Fruit fly (Drosophila melanogaster) whole organism, prepupa: ENCODE data around the gene htt.

Experiments
- CG10631 ChIP-seq: fragments of 200-800 bp; sonication (Bioruptor generic); optimal IDR thresholded peaks from 2 replicates; lab custom pipeline; 2016; ENCODE audit warnings: missing biosample characterization, missing genetic modification characterization
- CG10669 ChIP-seq: fragments of 200-800 bp; sonication (Bioruptor generic); optimal IDR thresholded peaks from 3 replicates; lab custom pipeline; 2018; ENCODE audit warnings: missing biosample characterization, mild to moderate bottlenecking, missing genetic modification characterization, moderate library complexity
- CG11294 ChIP-seq: fragments of 200-800 bp; sonication (Bioruptor generic); IDR thresholded peaks from 2 replicates; pipeline ENCODE4 v1.3.6; 2022; ENCODE audit warnings: missing biosample characterization, missing genetic modification characterization
- CG11902 ChIP-seq: fragments of 200-800 bp; sonication (Bioruptor generic); optimal IDR thresholded peaks from 3 replicates; lab custom pipeline; 2016; ENCODE audit warnings: missing biosample characterization, missing genetic modification characterization
- CG3032 ChIP-seq: fragments of 200-800 bp; optimal IDR thresholded peaks from 2 replicates; lab custom pipeline; 2019; ENCODE audit warnings: missing biosample characterization, mild to moderate bottlenecking, missing genetic modification characterization, moderate library complexity
- CG31627 ChIP-seq: fragments of 200-800 bp; sonication (Bioruptor generic); optimal IDR thresholded peaks from 3 replicates; lab custom pipeline; 2016; ENCODE audit warnings: missing biosample characterization, missing genetic modification characterization
- CG32006 ChIP-seq: fragments of 200-800 bp; sonication (Bioruptor generic); optimal IDR thresholded peaks from 3 replicates; lab custom pipeline; 2017; ENCODE audit warnings: missing biosample characterization, mild to moderate bottlenecking, missing genetic modification characterization
- CG34406 ChIP-seq: fragments of 200-800 bp; sonication (Bioruptor generic); optimal IDR thresholded peaks from 3 replicates; lab custom pipeline; 2016; ENCODE audit warnings: missing biosample characterization, missing genetic modification characterization
- CG4318 ChIP-seq: fragments of 200-800 bp; sonication (Bioruptor generic); optimal IDR thresholded peaks from 3 replicates; lab custom pipeline; 2017; ENCODE audit warnings: missing biosample characterization, mild to moderate bottlenecking, missing genetic modification characterization
- CG6163 ChIP-seq: fragments of 200-800 bp; sonication (Bioruptor generic); IDR thresholded peaks from 3 replicates; pipeline ENCODE4 v1.3.6; 2022; ENCODE audit warnings: missing biosample characterization, missing genetic modification characterization
- CG6276 ChIP-seq: fragments of 200-800 bp; sonication (Bioruptor generic); optimal IDR thresholded peaks from 2 replicates; lab custom pipeline; 2017; ENCODE audit warnings: missing biosample characterization, mild to moderate bottlenecking, missing genetic modification characterization
- CG6808 ChIP-seq: fragments of 200-800 bp; sonication (Bioruptor generic); optimal IDR thresholded peaks from 3 replicates; lab custom pipeline; 2017; ENCODE audit warnings: missing biosample characterization, missing genetic modification characterization, mild to moderate bottlenecking, moderate library complexity, missing genetic modification reagents
- CG6854 ChIP-seq: fragments of 200-800 bp; sonication (Bioruptor generic); optimal IDR thresholded peaks from 2 replicates; lab custom pipeline; 2017; ENCODE audit warnings: missing biosample characterization, mild to moderate bottlenecking, missing genetic modification characterization
- CG7368 ChIP-seq: fragments of 200-800 bp; sonication (Bioruptor generic); optimal IDR thresholded peaks from 3 replicates; lab custom pipeline; 2016; ENCODE audit warnings: missing biosample characterization, missing genetic modification characterization
- CG8119 ChIP-seq: fragments of 200-800 bp; sonication (Bioruptor generic); IDR thresholded peaks from 3 replicates; pipeline ENCODE4 v1.3.6; 2022; ENCODE audit warnings: missing biosample characterization, missing genetic modification characterization
- CG8319 ChIP-seq: fragments of 200-800 bp; sonication (Bioruptor generic); optimal IDR thresholded peaks from 3 replicates; lab custom pipeline; 2016; ENCODE audit warnings: missing biosample characterization, missing genetic modification characterization
- Eip75B ChIP-seq: fragments of 200-800 bp; sonication (Bioruptor generic); optimal IDR thresholded peaks from 3 replicates; lab custom pipeline; 2016; ENCODE audit warnings: missing biosample characterization, missing genetic modification characterization
- Eip93F ChIP-seq: fragments of 200-800 bp; sonication (Bioruptor generic); optimal IDR thresholded peaks from 2 replicates; lab custom pipeline; 2016; ENCODE audit warnings: missing biosample characterization, mild to moderate bottlenecking, missing genetic modification characterization
- Ets21C ChIP-seq: fragments of 200-800 bp; sonication (Bioruptor generic); optimal IDR thresholded peaks from 3 replicates; lab custom pipeline; 2016; ENCODE audit warnings: missing biosample characterization, missing genetic modification characterization
- Gug ChIP-seq: fragments of 200-800 bp; sonication (Bioruptor generic); IDR thresholded peaks from 2 replicates; pipeline ENCODE4 v1.3.6; 2022; ENCODE audit warnings: missing biosample characterization, missing genetic modification characterization
- Hr39 ChIP-seq: fragments of 200-800 bp; sonication (Bioruptor generic); optimal IDR thresholded peaks from 2 replicates; lab custom pipeline; 2016; ENCODE audit warnings: missing biosample characterization, missing genetic modification characterization
- Hr4 ChIP-seq: fragments of 200-800 bp; sonication (Bioruptor generic); optimal IDR thresholded peaks from 3 replicates; lab custom pipeline; 2016; ENCODE audit warnings: missing biosample characterization, missing genetic modification characterization
- Met ChIP-seq: fragments of 200-800 bp; sonication (Bioruptor generic); optimal IDR thresholded peaks from 3 replicates; lab custom pipeline; 2016; ENCODE audit warnings: missing biosample characterization, missing genetic modification characterization
- Smox ChIP-seq: fragments of 200-800 bp; sonication (Bioruptor generic); optimal IDR thresholded peaks from 3 replicates; lab custom pipeline; 2016; ENCODE audit warnings: missing biosample characterization, missing genetic modification characterization
- Sox102F ChIP-seq: fragments of 200-800 bp; sonication (Bioruptor generic); optimal IDR thresholded peaks from 2 replicates; lab custom pipeline; 2016; ENCODE audit warnings: missing biosample characterization, mild to moderate bottlenecking, missing genetic modification characterization
- Sox14 ChIP-seq: fragments of 200-800 bp; sonication (Bioruptor generic); optimal IDR thresholded peaks from 3 replicates; lab custom pipeline; 2016; ENCODE audit warnings: missing biosample characterization, missing genetic modification characterization
- Sox15 ChIP-seq: fragments of 200-800 bp; sonication (Bioruptor generic); optimal IDR thresholded peaks from 3 replicates; lab custom pipeline; 2016; ENCODE audit warnings: missing biosample characterization, missing genetic modification characterization
- achi ChIP-seq: fragments of 200-800 bp; sonication (Bioruptor generic); optimal IDR thresholded peaks from 3 replicates; lab custom pipeline; 2016; ENCODE audit warnings: missing biosample characterization, missing genetic modification characterization
- acj6 ChIP-seq: fragments of 200-800 bp; sonication (Bioruptor generic); optimal IDR thresholded peaks from 3 replicates; lab custom pipeline; 2016; ENCODE audit warnings: missing biosample characterization, missing genetic modification characterization
- cyc ChIP-seq: fragments of 200-800 bp; sonication (Bioruptor generic); optimal IDR thresholded peaks from 3 replicates; lab custom pipeline; 2016; ENCODE audit warnings: missing biosample characterization, missing genetic modification characterization
- dac ChIP-seq: fragments of 200-800 bp; sonication (Bioruptor generic); optimal IDR thresholded peaks from 2 replicates; lab custom pipeline; 2017; ENCODE audit warnings: missing biosample characterization, mild to moderate bottlenecking, missing genetic modification characterization
- dsx ChIP-seq: fragments of 200-800 bp; optimal IDR thresholded peaks from 3 replicates; lab custom pipeline; 2019; ENCODE audit warnings: missing biosample characterization, mild to moderate bottlenecking, missing genetic modification characterization, moderate library complexity; ENCODE audit not compliant: poor library complexity, severe bottlenecking
- eg ChIP-seq: fragments of 200-800 bp; sonication (Bioruptor generic); IDR thresholded peaks from 3 replicates; pipeline ENCODE4 v1.3.6; 2022; ENCODE audit warnings: missing biosample characterization, missing genetic modification characterization
- esn ChIP-seq: fragments of 200-800 bp; sonication (Bioruptor generic); optimal IDR thresholded peaks from 2 replicates; lab custom pipeline; 2016; ENCODE audit warnings: missing biosample characterization, mild to moderate bottlenecking, missing genetic modification characterization, moderate library complexity
- fd59A ChIP-seq: fragments of 200-800 bp; sonication (Bioruptor generic); optimal IDR thresholded peaks from 2 replicates; lab custom pipeline; 2017; ENCODE audit warnings: missing biosample characterization, mild to moderate bottlenecking, missing genetic modification characterization, missing genetic modification reagents
- fd85E ChIP-seq: fragments of 200-800 bp; sonication (Bioruptor generic); optimal IDR thresholded peaks from 3 replicates; lab custom pipeline; 2016; ENCODE audit warnings: missing biosample characterization, missing genetic modification characterization
- fkh ChIP-seq: fragments of 200-800 bp; sonication (Bioruptor generic); optimal IDR thresholded peaks from 3 replicates; lab custom pipeline; 2017; ENCODE audit warnings: missing biosample characterization, mild to moderate bottlenecking, missing genetic modification characterization, moderate library complexity
- lz ChIP-seq: fragments of 200-800 bp; sonication (Bioruptor generic); optimal IDR thresholded peaks from 3 replicates; lab custom pipeline; 2016; ENCODE audit warnings: missing biosample characterization, missing genetic modification characterization
- net ChIP-seq: fragments of 200-800 bp; sonication (Bioruptor generic); optimal IDR thresholded peaks from 3 replicates; lab custom pipeline; 2016; ENCODE audit warnings: missing biosample characterization, missing genetic modification characterization
- pdm3 ChIP-seq: fragments of 200-800 bp; sonication (Bioruptor generic); optimal IDR thresholded peaks from 3 replicates; lab custom pipeline; 2016; ENCODE audit warnings: missing biosample characterization, missing genetic modification characterization
- salr ChIP-seq, 2 experiments: fragments of 200-800 bp; sonication (Bioruptor generic); optimal IDR thresholded peaks; 3 replicates each; lab custom pipeline; 2016 to 2018; ENCODE audit warnings: missing biosample characterization in 2 of 2, missing genetic modification characterization in 2 of 2, mild to moderate bottlenecking in 1 of 2
- ss ChIP-seq, 2 experiments: fragments of 200-800 bp; sonication (Bioruptor generic); optimal IDR thresholded peaks; 2 replicates in 1 of 2; 3 replicates in 1 of 2; lab custom pipeline; 2017 to 2018; ENCODE audit warnings: mild to moderate bottlenecking in 2 of 2, missing biosample characterization in 2 of 2, missing genetic modification characterization in 2 of 2, moderate library complexity in 1 of 2
- topi ChIP-seq: fragments of 200-800 bp; sonication (Bioruptor generic); optimal IDR thresholded peaks from 3 replicates; lab custom pipeline; 2016; ENCODE audit warnings: missing biosample characterization, missing genetic modification characterization
- vri ChIP-seq: fragments of 200-800 bp; sonication (Bioruptor generic); optimal IDR thresholded peaks from 3 replicates; lab custom pipeline; 2016; ENCODE audit warnings: missing biosample characterization, mild to moderate bottlenecking, missing genetic modification characterization

htt gene

DNA sequence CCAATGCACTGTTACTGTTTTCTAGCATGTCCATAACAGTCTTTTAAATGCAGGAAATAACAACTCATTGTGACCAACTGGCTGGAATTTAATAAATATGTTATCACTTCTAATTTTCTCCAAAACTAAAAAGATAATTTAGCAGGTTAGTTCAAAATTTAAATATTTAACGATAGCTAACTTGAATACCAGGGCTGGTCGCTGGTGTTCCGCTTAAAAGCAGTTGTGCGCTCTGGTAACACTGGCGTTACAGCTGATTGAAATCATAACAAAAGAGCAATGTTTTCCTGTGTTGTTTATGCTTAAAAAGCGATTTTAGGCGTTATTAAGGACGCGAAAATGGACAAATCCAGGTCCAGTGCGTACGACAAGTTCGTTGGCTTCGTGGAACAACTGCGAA, at the start of gene htt:
Gene htt (plus strand): TSS at position 250 of the 400 bp plus-strand sequence.
- no peak for TF ChIP-seq CG32006 (GFP tag; lab: Kevin White, UChicago)
- peak; percentile 78 for TF ChIP-seq Sox14

DNA sequence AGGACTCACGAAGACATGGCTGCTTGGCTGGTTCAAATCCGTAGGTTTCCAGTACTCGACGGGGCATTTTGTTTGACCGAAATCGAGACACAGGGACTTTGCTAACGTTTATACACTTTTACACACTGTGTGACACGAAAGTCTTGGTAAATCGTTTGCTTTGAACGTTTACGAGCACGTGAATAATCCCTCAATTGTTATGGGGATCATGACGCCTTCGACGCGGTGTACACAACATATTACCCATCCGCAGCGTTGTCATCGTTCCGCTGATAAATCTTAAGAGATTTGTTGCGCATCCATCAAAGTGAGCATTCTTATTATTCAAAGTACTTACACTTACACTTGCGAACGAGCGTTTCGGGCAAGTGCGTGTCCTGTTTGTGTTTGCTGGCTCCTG, 45.7 kb upstream of the htt start, which contains the start of gene CG31050:
Gene CG31050 (minus strand): TSS at position 101 of the 400 bp plus-strand sequence.
- TF ChIP-seq eg (GFP tag; lab: Robert Waterston, UW): no peak
- TF ChIP-seq fkh: no peak
- TF ChIP-seq Gug (GFP tag; lab: Robert Waterston, UW): no peak
- TF ChIP-seq CG4318 (GFP tag; lab: Kevin White, UChicago): no peak
- TF ChIP-seq fd85E (GFP tag; lab: Kevin White, UChicago): no peak
- TF ChIP-seq Hr39: no peak
- no peak for TF ChIP-seq CG31627 (GFP tag; lab: Kevin White, UChicago)
- TF ChIP-seq CG7368 (GFP tag; lab: Kevin White, UChicago): no peak
- TF ChIP-seq Eip75B: no peak
- no peak for TF ChIP-seq Smox (GFP tag; lab: Kevin White, UChicago)
- no peak for TF ChIP-seq CG6276
- no peak for TF ChIP-seq dac (GFP tag; lab: Kevin White, UChicago)
- no peak for TF ChIP-seq lz
- no peak for TF ChIP-seq pdm3 (GFP tag; lab: Kevin White, UChicago)
- no peak for TF ChIP-seq Sox15 (GFP tag; lab: Kevin White, UChicago)
- TF ChIP-seq ss (GFP tag; optimal IDR thresholded peaks at IDR 0.05; lab: Kevin White, UChicago): no peak
- no peak for TF ChIP-seq CG6808

DNA sequence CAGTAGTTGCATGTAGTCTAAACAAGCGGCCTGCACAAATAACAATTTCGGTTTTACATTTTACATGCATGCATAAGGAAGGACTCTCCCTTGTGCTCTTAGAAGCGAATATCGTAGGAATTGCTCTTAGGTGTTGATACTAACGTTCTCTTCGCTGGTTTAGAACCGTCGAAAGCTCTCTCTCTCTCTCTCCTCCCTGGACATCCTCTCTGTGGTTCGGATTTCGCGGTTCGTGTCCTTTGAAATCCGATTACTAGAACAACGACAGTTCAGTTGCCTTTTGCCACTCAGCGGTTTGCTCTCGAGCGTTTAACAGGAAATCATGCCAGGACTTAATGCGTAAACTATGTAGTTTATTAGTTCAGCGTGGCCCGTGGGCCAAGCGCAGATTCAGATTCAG, 41.4 kb upstream of the htt start:
- TF ChIP-seq fd85E (GFP tag; lab: Kevin White, UChicago): no peak
- no peak for TF ChIP-seq dsx (GFP tag; lab: Kevin White, UChicago)
- TF ChIP-seq acj6: no peak
- no peak for TF ChIP-seq Sox14
- TF ChIP-seq CG3032 (tag; lab: Kevin White, UChicago): no peak
- TF ChIP-seq Eip75B: no peak
- no peak for TF ChIP-seq Sox102F (GFP tag; lab: Kevin White, UChicago)
- TF ChIP-seq CG6276: no peak
- TF ChIP-seq CG8319 (GFP tag; lab: Kevin White, UChicago): no peak

DNA sequence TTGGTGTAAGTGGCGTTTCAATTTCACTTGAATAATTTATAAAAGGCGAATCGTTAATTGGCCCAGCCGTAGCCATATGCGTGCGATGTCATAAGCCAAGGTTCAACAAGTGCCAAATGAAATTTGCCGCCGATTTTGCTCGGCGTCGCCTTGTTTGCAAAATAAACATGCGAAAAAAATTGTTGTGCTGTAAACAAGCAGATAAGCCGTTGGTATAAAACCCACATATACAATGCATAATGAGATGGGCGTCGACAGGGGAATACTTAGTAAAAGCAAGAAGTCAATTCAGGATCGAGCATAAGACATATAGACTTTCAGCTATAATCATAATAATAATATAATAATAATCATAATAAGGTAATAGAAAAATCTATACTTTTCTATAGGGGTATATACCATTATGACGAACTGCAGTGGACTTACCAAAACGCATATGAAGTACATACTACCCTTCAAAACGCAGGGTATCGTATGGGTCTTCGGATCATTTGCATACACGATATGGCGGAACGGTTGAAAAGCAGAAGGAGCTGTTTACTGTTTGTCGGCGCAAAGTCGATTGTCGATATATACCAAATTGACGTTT, 39.8 kb upstream of the htt start:
- no peak for TF ChIP-seq salr (GFP tag; optimal IDR thresholded peaks at IDR 0.05; lab: Kevin White, UChicago)
- TF ChIP-seq CG11294 (GFP tag; lab: Robert Waterston, UW): no peak
- TF ChIP-seq dac (GFP tag; lab: Kevin White, UChicago): no peak
- no peak for TF ChIP-seq pdm3 (GFP tag; lab: Kevin White, UChicago)
- TF ChIP-seq topi (GFP tag; lab: Kevin White, UChicago): peak; percentile 19
- TF ChIP-seq Sox14: no peak
- TF ChIP-seq acj6: no peak
- no peak for TF ChIP-seq CG11902 (GFP tag; lab: Kevin White, UChicago)
- TF ChIP-seq CG10631 (GFP tag; lab: Kevin White, UChicago): no peak
- no peak for TF ChIP-seq Sox15 (GFP tag; lab: Kevin White, UChicago)
- TF ChIP-seq esn (GFP tag; lab: Kevin White, UChicago): no peak
- no peak for TF ChIP-seq ss (GFP tag; optimal IDR thresholded peaks at IDR 0.05; lab: Kevin White, UChicago)
- TF ChIP-seq vri: peak; percentile 1
- no peak for TF ChIP-seq CG6163 (GFP tag; lab: Robert Waterston, UW)
- no peak for TF ChIP-seq Gug (GFP tag; lab: Robert Waterston, UW)
- no peak for TF ChIP-seq fkh
- no peak for TF ChIP-seq fd59A
- TF ChIP-seq Eip93F (GFP tag; lab: Kevin White, UChicago): no peak
- TF ChIP-seq Ets21C (GFP tag; lab: Kevin White, UChicago): no peak
- no peak for TF ChIP-seq lz
- no peak for TF ChIP-seq CG7368 (GFP tag; lab: Kevin White, UChicago)
- TF ChIP-seq Eip75B: peak; percentile 8
- no peak for TF ChIP-seq CG34406 (GFP tag; lab: Kevin White, UChicago)
- no peak for TF ChIP-seq Hr4 (GFP tag; lab: Kevin White, UChicago)
- no peak for TF ChIP-seq CG10669 (GFP tag; lab: Kevin White, UChicago)
- TF ChIP-seq achi: no peak
- TF ChIP-seq net (GFP tag; lab: Kevin White, UChicago): no peak
- TF ChIP-seq Met (GFP tag; lab: Kevin White, UChicago): peak; percentile 22
- TF ChIP-seq Hr39: peak; percentile 26
- TF ChIP-seq CG6854 (GFP tag; lab: Kevin White, UChicago): no peak
- TF ChIP-seq dsx (GFP tag; lab: Kevin White, UChicago): no peak
- peak; percentile 28 for TF ChIP-seq Smox (GFP tag; lab: Kevin White, UChicago)
- no peak for TF ChIP-seq CG8119
- no peak for TF ChIP-seq cyc (GFP tag; lab: Kevin White, UChicago)
